Worm (Caenorhabditis elegans): ENCODE data around the gene nas-10.

DNA sequence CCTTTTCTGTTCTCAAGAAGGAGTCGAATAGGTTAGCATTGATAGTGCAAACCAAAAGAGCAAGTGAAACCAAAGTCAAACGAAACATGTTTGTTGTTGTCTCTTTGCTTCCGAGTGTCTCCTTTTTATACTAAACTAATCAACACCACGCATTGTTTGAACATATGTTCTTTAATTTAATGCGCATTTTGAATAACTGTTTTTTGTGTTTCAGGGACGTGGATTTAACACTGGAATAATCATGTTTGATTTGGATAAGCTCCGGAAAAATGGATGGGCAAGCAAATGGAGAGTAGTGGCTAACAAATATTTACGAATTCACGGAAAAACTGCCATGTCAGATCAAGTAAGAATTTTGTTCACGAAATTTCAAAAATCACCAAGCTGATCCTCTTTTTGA, 4.4 kb upstream of the nas-10 start, which contains the start of gene K09C8.9:
- TF ChIP-seq dao-5 (tag; optimal IDR thresholded peaks at IDR 0.05), result no peak
- TF ChIP-seq W03F9.2 (tag; optimal IDR thresholded peaks at IDR 0.05), result no peak

Data from whole organism, L4/young adult.